Worm (Caenorhabditis elegans) whole organism, L4/young adult: ENCODE results near the gene W08G11.3.

ENCODE experiments used
- dao-5 ChIP-seq: sonication (generic microtip); optimal IDR thresholded peaks from 2 replicates; lab custom pipeline; 2016; ENCODE audit warnings: missing genotype, missing genetic modification characterization, moderate library complexity, missing compliant biosample characterization
- him-1 ChIP-seq: sonication (generic microtip); optimal IDR thresholded peaks from 2 replicates; lab custom pipeline; 2016; ENCODE audit warnings: missing genotype, missing genetic modification reagents, missing genetic modification characterization, missing compliant biosample characterization

DNA sequence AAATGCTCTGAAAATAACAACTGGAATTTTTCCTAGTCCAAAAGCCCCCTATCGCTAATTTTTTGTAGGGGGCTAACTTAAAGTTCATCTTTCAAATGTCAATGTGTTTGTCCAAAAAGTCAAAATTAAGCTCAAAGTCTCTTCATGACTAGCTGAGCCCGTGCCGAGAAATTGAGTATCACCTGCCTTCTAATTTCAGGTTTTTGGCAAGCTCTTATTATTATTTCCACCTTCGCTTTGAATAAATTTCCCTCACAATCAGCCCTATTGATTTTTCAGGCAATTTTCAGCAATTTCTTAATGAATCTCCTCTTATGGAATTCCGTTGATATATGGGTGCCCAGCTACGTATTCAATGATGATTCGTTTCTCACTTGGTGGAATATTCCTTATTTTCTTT lies 31.9 kb downstream of the W08G11.3 start, which contains the start of gene sre-36:
- TF ChIP-seq him-1 (tag; lab: Kevin White, UChicago): no peak
- TF ChIP-seq dao-5: no peak
